Fruit fly (Drosophila melanogaster): Measurements from ENCODE around the gene Tpt.

The Tpt gene

DNA sequence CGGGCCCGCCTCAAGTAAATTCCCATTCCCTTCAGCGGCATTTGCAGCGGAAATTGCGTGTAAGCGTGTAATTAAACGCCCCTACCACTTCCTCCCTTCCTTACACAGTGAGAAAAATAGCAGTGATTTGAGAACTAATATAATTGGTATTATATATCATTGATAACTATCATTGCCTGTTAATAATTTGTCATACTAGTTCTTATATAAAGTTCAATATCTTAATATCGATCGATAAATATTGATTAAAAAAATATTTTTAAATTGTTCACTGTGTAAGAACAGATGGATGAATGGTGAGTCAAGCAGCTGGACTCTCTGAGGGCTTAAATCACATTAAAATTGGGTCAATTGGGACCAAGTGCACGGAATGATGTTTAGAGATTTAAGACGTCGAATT is 40.0 kb upstream of the Tpt start:
- no peak for TF ChIP-seq EcR (GFP tag; optimal IDR thresholded peaks at IDR 0.05)
- no peak for TF ChIP-seq CG8478 (optimal IDR thresholded peaks at IDR 0.05)
- no peak for TF ChIP-seq Dll (optimal IDR thresholded peaks at IDR 0.05)
- TF ChIP-seq usp (GFP tag; optimal IDR thresholded peaks at IDR 0.05) = no peak

DNA sequence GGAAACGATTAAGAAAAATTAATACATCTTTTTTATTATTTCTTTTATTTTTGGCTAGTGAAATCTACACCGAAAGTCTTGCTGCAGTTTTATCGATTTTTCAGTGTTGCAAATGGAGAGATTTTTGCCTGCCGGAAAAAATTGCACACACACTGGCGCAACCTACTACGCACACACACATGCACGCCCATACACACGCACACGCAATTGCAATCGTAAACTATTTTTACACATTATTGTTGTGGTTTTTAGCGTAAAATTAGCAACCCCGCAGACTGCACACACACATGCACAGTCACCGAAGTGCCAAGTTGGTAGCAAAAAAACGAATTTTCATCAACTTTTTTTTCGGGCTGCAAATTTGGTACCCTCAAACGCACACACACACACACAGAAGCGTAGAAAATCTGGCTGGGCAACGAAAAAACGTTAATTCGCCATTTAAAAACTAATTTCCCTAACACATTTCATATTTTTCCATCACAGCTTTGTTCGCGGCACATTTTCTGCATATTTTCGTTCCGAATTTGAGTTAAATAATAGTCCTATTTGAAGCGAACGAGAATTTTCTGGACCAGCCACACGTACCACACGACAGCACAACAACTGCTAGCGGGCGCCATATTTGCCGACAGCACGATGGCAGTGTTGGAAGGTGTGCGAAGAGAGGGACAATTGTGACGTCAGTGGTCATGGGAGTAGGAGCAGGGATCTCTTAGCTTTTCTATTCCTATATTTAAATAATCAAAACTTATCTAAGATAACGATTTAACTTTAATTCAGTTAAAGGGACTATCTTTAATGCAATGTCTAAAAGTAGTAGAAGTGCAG is 36.9 kb upstream of the Tpt start, which contains the start of gene Unr:
TSS of gene Unr (minus strand) at position 637 of the 831 bp plus-strand sequence.
- TF ChIP-seq CG8478 (optimal IDR thresholded peaks at IDR 0.05) (peak; percentile 27), EcR (GFP tag; optimal IDR thresholded peaks at IDR 0.05) (no peak)

DNA sequence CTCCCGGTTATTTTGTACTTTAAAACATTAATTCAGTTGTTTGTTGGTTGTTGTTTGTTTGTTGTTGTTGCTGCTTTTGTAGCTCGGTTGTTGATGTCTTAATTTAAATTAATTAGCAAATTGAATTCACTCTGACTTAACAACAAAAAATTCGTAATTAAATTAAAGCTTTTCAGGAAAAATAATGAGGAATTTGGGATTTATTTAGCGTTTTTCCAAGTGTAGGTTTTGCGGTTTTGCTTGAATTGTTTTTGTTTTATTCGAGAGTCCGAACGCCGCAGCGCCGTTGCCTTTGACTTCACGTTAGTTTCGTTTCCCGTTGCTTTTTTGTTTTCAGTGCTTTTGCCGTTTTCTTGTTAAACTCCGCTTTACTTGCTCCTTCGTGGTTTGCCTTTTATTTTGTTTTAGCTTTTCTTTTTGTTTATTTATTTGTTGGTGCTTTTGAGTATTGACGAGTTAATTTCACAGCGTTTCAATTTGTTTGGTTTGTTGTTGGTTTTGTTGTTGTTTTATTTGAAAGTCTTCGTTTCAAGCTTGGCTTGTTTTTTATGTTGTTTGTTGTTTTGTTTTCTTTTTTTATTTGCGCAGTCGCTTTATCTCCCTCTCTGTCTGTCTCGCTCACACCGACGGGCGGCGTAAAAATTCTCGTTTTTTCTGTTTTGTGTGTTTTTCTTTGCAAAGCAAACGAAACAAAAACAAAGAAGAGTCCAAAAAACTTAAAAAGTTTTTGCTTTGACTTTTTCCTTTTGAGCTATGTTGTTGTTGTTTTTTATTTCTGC is 35.9 kb upstream of the Tpt start:
- no peak for TF ChIP-seq usp (GFP tag; optimal IDR thresholded peaks at IDR 0.05)
- TF ChIP-seq Dll (optimal IDR thresholded peaks at IDR 0.05) = no peak
- no peak for TF ChIP-seq pan (optimal IDR thresholded peaks at IDR 0.05)
- no peak for TF ChIP-seq EcR (GFP tag; optimal IDR thresholded peaks at IDR 0.05)
- TF ChIP-seq psq (optimal IDR thresholded peaks at IDR 0.05) = no peak
- TF ChIP-seq CG8478 (optimal IDR thresholded peaks at IDR 0.05) = no peak

DNA sequence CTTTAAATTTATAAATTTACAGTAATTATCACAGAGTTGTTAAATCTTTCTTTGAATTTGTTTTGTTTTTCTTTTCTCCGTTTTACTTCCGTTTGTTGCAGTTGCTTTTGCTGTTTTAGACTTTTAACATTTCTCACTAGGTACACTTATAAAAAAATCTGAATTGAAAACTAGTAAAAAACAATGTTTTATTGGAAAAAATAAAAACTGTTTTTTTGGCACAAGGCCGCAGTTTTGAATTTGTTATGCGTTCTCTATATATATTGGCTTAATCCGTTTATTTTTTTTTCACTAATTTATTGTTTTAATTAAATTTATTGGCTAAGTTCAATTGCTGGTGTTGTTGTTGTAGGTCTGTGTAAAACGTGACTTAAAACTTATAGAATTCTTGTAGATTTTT is 35.0 kb upstream of the Tpt start:
- TF ChIP-seq psq (optimal IDR thresholded peaks at IDR 0.05) (no peak), EcR (GFP tag; optimal IDR thresholded peaks at IDR 0.05) (no peak), usp (GFP tag; optimal IDR thresholded peaks at IDR 0.05) (no peak), pan (optimal IDR thresholded peaks at IDR 0.05) (no peak), CG8478 (optimal IDR thresholded peaks at IDR 0.05) (no peak), Dll (optimal IDR thresholded peaks at IDR 0.05) (no peak)

DNA sequence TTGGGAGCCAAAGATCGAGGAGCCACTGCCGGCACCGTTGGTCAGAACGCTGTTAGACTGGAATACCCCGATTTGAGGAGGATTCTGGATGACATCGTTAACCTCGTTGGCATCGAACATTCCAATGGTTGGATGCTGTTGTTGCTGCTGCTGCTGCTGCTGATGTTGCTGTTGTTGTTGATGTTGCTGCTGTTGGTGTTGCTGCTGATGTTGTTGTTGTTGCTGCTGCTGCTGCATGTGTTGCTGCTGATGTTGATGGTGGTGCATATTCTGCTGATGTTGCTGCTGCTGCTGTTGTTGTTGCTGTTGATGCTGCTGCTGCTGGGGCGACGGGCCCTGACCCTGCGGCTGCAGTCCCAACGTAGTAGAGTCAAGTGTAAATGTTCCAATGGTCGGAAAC is 32.5 kb upstream of the Tpt start:
- TF ChIP-seq pan (optimal IDR thresholded peaks at IDR 0.05) = no peak
- TF ChIP-seq usp (GFP tag; optimal IDR thresholded peaks at IDR 0.05) = no peak
- no peak for TF ChIP-seq psq (optimal IDR thresholded peaks at IDR 0.05)
- no peak for TF ChIP-seq Dll (optimal IDR thresholded peaks at IDR 0.05)
- TF ChIP-seq EcR (GFP tag; optimal IDR thresholded peaks at IDR 0.05) = no peak
- TF ChIP-seq CG8478 (optimal IDR thresholded peaks at IDR 0.05) = no peak

DNA sequence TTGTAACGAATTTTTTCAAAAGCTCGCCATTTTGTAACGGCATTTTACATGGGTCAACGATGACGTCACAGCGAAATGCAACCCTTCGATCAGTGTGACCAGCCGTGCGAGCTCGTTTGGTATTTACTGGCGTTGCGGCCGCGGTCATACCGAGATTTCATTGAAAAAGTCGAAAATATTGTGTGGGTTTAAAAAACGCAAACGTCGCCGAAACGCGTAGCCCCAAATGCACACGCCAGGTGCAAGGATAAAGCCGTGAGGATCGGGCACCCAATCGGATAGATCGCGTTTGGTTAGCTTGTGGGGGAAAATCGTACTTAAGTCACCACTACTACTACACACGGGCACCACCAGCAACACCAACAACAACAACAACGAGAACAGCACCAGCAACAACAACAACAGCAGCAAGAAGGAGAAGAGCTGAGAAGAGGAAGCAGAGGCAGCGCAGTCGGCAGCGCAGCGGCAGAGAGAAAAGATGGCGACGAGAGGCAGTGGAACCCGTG is 19.8 kb upstream of the Tpt start, which contains the start of gene Cbl:
TSS of gene Cbl (plus strand) at position 124 of the 506 bp plus-strand sequence.
- no peak for TF ChIP-seq pan (optimal IDR thresholded peaks at IDR 0.05)
- no peak for TF ChIP-seq EcR (GFP tag; optimal IDR thresholded peaks at IDR 0.05)
- TF ChIP-seq Dll (optimal IDR thresholded peaks at IDR 0.05) = no peak
- no peak for TF ChIP-seq CG8478 (optimal IDR thresholded peaks at IDR 0.05)
- no peak for TF ChIP-seq usp (GFP tag; optimal IDR thresholded peaks at IDR 0.05)
- no peak for TF ChIP-seq psq (optimal IDR thresholded peaks at IDR 0.05)

DNA sequence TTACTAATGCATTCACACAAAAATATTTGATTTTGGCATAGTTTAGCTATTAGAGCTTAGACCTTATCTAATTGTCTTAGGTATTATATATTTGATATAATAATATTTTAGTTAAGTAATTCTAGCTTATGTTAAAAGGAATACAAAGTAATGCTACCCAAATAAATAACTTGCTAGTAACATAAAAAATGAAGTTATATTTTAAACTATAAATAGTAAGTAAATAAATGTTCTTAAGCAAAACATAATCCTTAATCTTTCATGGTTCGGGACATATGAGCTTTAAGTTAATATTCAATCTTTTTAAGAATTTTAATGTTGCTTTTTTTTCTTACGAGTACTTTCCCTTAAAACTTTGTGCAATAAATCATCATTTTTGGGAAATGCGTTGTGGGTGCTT is 18.1 kb upstream of the Tpt start:
- TF ChIP-seq usp (GFP tag; optimal IDR thresholded peaks at IDR 0.05) = no peak
- no peak for TF ChIP-seq CG8478 (optimal IDR thresholded peaks at IDR 0.05)
- no peak for TF ChIP-seq EcR (GFP tag; optimal IDR thresholded peaks at IDR 0.05)
- no peak for TF ChIP-seq Dll (optimal IDR thresholded peaks at IDR 0.05)
- TF ChIP-seq pan (optimal IDR thresholded peaks at IDR 0.05) = no peak

DNA sequence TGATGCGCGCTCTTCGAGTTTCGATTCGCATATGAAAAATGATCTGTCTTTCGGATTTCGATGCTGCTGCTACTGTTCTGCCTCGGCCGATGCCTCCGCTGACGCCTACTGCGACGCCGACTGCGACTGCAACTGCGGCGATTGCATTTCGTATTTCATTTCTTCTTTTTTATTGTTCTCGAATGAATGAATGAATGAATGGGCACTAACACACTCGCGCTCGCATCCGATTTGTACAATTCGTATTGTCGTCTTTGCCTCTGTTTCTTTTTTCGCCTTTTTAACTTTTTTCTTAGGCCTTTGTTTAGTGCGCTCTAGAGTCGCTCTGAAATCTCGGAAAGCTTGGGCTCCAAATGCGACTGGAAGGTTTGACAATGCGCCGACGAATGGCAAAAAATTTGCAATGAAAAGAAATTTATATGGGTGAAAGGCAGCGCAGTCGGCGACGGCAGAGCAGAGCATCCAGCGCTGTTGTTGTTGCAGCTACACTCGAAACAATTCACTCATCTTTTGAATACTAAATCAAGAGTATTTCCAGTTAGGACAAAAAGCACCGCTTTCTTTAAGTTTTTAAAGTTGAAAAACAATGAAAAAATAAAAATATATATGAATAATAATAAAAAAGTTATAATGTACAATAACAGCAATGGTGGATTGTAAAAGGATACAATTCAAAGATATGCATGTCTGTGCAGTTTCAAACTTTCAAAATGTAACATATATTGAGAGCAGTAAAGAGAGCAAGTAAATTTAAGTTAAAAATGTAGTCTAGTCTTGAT is 16.9 kb upstream of the Tpt start, which contains the start of gene CG32354:
TSS of gene CG32354 (minus strand) at position 398 of the 779 bp plus-strand sequence.
- TF ChIP-seq Dll (optimal IDR thresholded peaks at IDR 0.05) (no peak), EcR (GFP tag; optimal IDR thresholded peaks at IDR 0.05) (no peak), pan (optimal IDR thresholded peaks at IDR 0.05) (no peak), usp (GFP tag; optimal IDR thresholded peaks at IDR 0.05) (no peak), CG8478 (optimal IDR thresholded peaks at IDR 0.05) (no peak)

DNA sequence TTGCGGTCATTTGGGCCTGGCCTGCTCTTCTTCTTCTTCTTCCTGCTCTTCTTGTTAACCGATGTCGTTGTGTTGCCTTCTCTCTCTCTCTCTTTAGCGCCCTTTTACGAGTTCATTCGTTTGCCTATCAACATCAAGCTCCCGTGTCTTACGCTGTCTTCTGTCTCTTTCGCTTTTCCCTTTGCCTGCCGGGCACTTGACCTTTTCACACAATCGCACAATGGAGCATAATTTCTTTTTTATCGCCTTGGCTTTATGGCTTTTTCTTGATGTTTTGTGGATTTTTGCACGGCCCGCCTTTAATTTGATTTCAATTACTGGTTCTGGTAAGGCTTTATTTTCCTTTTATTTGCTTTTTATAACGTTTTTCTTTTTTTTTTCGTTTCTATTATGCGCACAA is 16.3 kb upstream of the Tpt start:
- no peak for TF ChIP-seq usp (GFP tag; optimal IDR thresholded peaks at IDR 0.05)
- TF ChIP-seq CG8478 (optimal IDR thresholded peaks at IDR 0.05) = no peak
- no peak for TF ChIP-seq pan (optimal IDR thresholded peaks at IDR 0.05)
- no peak for TF ChIP-seq EcR (GFP tag; optimal IDR thresholded peaks at IDR 0.05)
- no peak for TF ChIP-seq psq (optimal IDR thresholded peaks at IDR 0.05)
- TF ChIP-seq Dll (optimal IDR thresholded peaks at IDR 0.05) = no peak

DNA sequence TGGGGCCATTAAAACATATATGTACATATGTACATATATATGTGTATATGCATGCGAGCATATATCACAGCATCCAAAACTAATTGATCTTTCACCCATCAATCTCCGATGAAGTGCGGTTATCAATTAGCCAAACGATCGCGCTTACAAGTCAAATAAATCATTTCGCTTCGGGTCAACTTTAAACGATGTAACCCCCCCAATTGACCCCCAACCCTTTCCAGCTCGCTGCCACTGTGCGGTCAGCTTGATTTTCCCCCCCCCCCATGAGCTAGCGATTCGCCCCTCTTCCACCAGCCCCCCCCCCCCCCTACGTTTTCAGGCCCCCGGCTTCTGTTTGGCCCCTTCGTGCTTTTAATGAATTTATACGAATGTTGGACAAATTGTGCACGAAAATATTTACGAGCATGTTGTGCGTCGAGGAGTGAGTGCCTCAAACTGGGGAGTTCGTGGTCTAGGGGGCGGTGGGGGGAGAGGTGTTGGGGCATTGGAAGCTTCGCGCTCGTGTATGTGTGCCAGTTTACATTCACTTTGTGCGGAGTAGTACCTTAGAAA is 14.6 kb upstream of the Tpt start:
- TF ChIP-seq CG8478 (optimal IDR thresholded peaks at IDR 0.05) = no peak
- no peak for TF ChIP-seq pan (optimal IDR thresholded peaks at IDR 0.05)
- no peak for TF ChIP-seq usp (GFP tag; optimal IDR thresholded peaks at IDR 0.05)
- no peak for TF ChIP-seq psq (optimal IDR thresholded peaks at IDR 0.05)
- no peak for TF ChIP-seq Dll (optimal IDR thresholded peaks at IDR 0.05)
- no peak for TF ChIP-seq EcR (GFP tag; optimal IDR thresholded peaks at IDR 0.05)

DNA sequence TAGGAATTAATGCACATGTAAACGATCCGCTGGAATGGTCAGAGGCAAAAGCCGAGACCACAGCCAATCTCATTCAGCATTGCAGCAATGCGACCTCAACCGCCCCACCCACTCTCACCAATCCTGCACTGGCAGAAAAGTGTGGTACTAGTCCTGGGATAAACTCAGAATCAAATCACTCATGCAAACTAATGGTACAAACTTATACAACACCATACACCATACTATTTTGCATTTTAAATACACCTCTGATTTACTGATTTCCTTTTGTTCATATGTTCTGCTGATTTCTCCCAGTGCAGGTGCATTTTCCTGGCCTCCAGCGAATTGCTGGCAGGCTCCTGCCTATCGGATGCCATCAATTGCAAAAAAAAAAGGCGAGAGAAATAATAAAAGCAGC is 13.9 kb upstream of the Tpt start:
- TF ChIP-seq usp (GFP tag; optimal IDR thresholded peaks at IDR 0.05) (no peak), Dll (optimal IDR thresholded peaks at IDR 0.05) (no peak), psq (optimal IDR thresholded peaks at IDR 0.05) (no peak), pan (optimal IDR thresholded peaks at IDR 0.05) (no peak)

All from whole organism.